Fruit fly (Drosophila melanogaster): ENCODE measurements around the gene CG5282.
A peak's percentile ranks its signal among the peaks of the same experiment; 100 is the strongest.

The CG5282 gene

DNA sequence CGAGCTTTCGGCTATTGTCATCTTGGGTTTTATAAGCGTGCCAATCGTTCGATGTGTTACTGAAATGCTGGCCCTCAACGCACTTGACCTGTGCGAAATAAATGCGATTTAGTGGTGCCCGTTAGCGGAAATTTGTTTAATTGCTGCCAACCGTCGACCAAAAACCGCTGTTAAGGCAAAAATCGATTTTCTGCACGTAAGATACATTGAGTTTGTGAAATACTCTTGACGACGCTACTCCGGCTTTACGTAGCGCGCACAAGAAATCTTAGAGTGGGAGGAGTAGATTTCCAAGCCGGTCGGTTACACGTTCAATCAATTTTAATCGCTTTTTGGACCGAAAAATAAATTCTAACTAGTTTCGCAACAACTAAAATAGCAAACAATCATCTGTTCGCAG, 50.4 kb downstream of the CG5282 start:
- TF ChIP-seq CG6791 (GFP tag; IDR thresholded peaks at IDR 0.05; ENCODE audit: partially characterized antibody) (no peak), CG18619 (GFP tag; optimal IDR thresholded peaks at IDR 0.05) (no peak), CG11085 (GFP tag; IDR thresholded peaks at IDR 0.05) (no peak), MESR4 (GFP tag; optimal IDR thresholded peaks at IDR 0.05) (peak; percentile 48), fd96Cb (tag; optimal IDR thresholded peaks at IDR 0.05) (no peak), CG13775 (GFP tag; optimal IDR thresholded peaks at IDR 0.05) (no peak), Scr (GFP tag; IDR thresholded peaks at IDR 0.05; ENCODE audit: partially characterized antibody) (no peak), CG12744 (GFP tag; optimal IDR thresholded peaks at IDR 0.05) (no peak), onecut (GFP tag; IDR thresholded peaks at IDR 0.05) (peak; percentile 97), MBD-R2 (GFP tag; IDR thresholded peaks at IDR 0.05) (0 out of 2 replicates have a peak, but pooled peaks have one; percentile 40)

Data from whole organism, embryonic.